Fruit fly (Drosophila melanogaster): ENCODE data around the gene Got2.

Gene Got2

DNA sequence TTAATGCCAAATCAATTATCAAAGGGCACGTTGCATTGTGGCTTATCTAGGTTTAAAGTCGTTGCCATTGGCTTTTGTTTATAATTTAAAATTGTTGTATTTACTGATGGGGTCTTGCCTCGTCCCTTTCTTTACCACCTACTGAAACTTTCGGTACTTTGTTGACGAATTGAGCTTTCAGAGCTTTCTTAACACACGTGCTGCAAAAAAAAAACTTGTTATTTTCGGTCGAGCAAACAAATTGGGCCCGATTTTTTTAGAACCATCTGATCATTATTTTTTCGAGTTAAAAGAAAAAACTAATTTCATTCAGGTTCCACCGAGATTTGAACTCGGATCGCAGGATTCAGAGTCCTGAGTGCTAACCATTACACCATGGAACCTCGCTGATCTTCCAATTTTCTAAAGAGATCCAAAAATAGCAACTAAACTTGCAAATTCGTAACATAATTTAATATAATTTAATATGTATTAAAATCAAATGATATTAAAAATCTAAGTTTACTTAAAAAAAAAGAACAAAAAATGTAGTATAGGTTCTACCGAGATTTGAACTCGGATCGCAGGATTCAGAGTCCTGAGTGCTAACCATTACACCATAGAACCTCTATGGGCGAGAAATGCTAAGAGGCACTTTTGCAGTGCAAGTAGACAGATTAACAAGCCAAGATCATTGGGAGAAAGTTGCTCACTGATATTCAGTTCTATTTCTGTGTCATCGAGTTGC is 22.9 kb upstream of the Got2 start:
- TF ChIP-seq sage (GFP tag; optimal IDR thresholded peaks at IDR 0.05) (no peak), Hnf4 (GFP tag; optimal IDR thresholded peaks at IDR 0.05) (peak; percentile 1)

DNA sequence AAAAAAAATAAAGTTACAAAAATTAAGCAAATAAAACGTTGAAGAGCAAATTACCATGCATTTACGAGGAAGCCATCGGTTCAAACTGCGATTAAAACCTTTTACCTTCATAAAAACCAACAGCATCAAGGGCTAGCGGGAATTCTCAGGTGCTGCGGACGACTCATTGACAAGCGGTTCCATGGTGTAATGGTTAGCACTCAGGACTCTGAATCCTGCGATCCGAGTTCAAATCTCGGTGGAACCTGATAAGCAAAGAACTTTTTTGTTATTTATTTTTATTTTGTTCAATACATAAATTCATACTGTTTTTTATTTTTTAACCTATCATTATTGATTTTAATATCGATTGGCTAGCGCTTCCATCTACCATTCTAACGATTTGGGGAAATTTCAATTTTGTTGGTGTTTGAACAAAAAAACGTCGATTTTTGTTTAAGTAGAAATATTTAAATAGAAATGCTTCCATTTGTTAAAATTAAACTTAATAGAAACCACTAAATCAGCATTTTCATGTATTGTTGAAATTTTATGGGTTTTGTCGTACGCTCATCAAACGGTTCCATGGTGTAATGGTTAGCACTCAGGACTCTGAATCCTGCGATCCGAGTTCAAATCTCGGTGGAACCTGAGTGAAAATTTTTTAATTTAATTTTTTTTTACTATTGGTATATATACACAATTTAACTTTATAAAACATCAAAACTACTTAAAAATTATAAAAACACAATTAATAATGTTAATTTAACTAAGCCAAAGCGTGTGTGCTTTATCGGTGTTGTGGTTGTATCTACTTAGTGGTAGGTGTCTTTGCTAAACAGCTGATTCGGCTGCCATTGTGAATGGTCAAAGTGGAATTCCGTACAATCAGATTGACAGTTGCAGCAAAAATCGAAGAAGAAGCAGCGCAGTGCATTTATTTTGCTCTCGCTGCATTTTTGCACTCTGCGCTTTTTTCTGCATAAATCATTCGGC is 21.7 kb upstream of the Got2 start, which contains the start of gene CG4238:
CG4238 (plus strand) TSS at position 880 of the 975 bp plus-strand sequence.
- TF ChIP-seq sage (GFP tag; optimal IDR thresholded peaks at IDR 0.05) (peak; percentile 12), Sp1 (GFP tag; optimal IDR thresholded peaks at IDR 0.05) (no peak), Rel (GFP tag; optimal IDR thresholded peaks at IDR 0.05) (no peak), Rel (tag; optimal IDR thresholded peaks at IDR 0.05) (peak; percentile 39), Jra (GFP tag; optimal IDR thresholded peaks at IDR 0.05) (no peak), CrebA (GFP tag; optimal IDR thresholded peaks at IDR 0.05; ENCODE audit: borderline replicate concordance) (peak; percentile 72), Myc (optimal IDR thresholded peaks at IDR 0.05) (no peak), brk (GFP tag; optimal IDR thresholded peaks at IDR 0.05) (peak; percentile 13)

DNA sequence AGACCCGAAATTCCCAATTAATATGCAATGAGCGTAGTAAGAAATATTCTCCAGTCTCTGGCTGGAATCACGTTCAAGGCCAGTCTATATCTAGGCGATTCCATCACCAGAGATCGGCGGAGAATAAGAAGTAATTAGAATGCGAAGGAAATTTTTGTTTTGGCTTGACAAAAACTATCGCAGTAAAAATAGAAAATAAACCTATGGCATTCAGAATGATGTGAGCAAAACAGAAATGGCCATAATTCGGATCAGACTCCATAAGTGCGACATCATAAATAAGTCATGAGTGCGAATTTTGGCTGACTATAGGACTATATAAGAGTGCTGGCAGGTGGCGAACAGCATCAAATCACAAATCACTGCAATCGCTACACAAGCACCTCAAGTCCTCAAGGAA is 20.6 kb upstream of the Got2 start, which contains the start of gene Nplp4:
Nplp4 (plus strand) TSS at position 301 of the 400 bp plus-strand sequence.
- TF ChIP-seq OdsH (GFP tag; optimal IDR thresholded peaks at IDR 0.05) (no peak), Jra (GFP tag; optimal IDR thresholded peaks at IDR 0.05) (no peak), HLH106 (tag; optimal IDR thresholded peaks at IDR 0.05) (no peak)

DNA sequence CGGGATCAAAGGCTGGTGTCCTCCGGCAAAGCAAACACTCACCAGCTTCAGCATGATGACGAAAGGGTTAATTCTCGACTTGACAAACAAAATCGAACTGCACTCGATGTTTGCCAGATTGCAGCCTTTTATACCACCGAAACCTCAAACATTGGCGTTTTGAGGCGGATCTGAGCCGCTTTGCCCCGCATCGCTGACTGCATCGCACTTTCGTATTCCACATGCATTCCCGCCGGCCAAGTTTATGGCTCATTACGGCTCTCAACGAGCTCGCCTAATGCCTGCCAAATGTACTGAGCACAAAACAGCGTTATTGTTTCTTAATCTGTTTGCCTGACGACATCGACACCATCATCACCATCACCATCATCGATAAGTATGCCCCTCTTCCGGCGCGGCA is 19.5 kb upstream of the Got2 start, which contains the start of gene CG15353:
CG15353 (minus strand) TSS at position 101 of the 400 bp plus-strand sequence.
- TF ChIP-seq Dfd (GFP tag; optimal IDR thresholded peaks at IDR 0.05), result no peak

DNA sequence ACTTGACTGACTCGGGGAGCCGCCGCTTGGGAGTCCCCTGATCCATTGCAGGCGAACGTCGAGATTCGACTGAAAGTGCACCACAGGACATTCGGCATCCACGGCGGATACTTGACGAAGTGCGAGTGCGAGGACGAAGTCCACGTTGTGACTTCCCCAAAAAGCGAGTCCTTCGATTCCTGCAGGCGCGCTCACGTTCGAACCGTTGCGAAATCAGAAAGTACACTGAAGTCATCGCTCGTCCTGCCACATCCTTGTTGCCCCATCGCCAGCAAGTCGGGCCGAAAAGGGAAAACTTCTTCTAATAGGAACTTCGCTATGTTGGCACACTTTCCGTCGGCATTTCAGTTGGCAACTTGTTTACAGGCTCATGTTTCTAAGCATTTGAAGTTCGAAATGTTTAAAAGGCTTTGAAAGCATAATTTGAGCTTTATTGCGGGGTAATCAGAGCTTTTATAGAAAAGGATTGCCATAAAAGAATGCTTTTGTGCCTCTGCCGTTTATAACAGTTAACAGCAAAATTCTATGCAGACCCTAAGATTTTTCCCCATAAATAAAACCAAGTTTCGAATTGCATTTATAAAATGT is 18.6 kb upstream of the Got2 start, which contains the start of gene CG33543:
CG33543 (minus strand) TSS at position 232 of the 588 bp plus-strand sequence.
- TF ChIP-seq Myc (optimal IDR thresholded peaks at IDR 0.05), result no peak
- TF ChIP-seq psq (GFP tag; optimal IDR thresholded peaks at IDR 0.05), result no peak
- TF ChIP-seq sv (GFP tag; optimal IDR thresholded peaks at IDR 0.05), result no peak
- TF ChIP-seq CrebA (GFP tag; optimal IDR thresholded peaks at IDR 0.05; ENCODE audit: borderline replicate concordance), result no peak
- TF ChIP-seq brk (GFP tag; optimal IDR thresholded peaks at IDR 0.05), result no peak
- TF ChIP-seq Jra (GFP tag; optimal IDR thresholded peaks at IDR 0.05), result no peak
- no peak for TF ChIP-seq Abd-B (GFP tag; optimal IDR thresholded peaks at IDR 0.05)
- no peak for TF ChIP-seq usp (GFP tag; optimal IDR thresholded peaks at IDR 0.05)
- TF ChIP-seq dmrt93B (GFP tag; optimal IDR thresholded peaks at IDR 0.05), result no peak
- no peak for TF ChIP-seq Sp1 (GFP tag; optimal IDR thresholded peaks at IDR 0.05)

DNA sequence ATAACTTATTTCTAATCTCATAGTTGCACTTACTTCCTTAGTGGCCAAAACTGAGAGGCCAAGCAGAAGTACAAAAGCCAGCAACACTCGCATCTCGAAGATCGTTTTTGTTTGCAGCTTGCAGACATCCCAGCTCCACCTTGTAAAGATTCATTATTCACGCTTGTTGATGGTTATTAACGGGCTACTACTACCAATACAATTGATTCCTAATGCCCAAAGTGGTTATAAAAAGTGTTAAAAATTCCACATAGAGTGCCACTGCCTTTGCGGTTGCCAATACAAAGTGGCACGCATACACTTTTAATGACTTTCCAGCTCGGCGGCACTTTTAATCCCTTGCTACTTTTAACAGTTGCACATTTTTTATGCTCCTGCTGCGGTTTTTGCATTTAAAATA is 4.5 kb upstream of the Got2 start, which contains the start of gene Obp22a:
Obp22a (minus strand) TSS at position 101 of the 400 bp plus-strand sequence.
- TF ChIP-seq usp (GFP tag; optimal IDR thresholded peaks at IDR 0.05) (no peak), sage (GFP tag; optimal IDR thresholded peaks at IDR 0.05) (no peak), dl (GFP tag; optimal IDR thresholded peaks at IDR 0.05; ENCODE audit: insufficient read depth in 1 of 2, partially characterized antibody in 2 of 2) (no peak), Hnf4 (GFP tag; optimal IDR thresholded peaks at IDR 0.05) (no peak)

DNA sequence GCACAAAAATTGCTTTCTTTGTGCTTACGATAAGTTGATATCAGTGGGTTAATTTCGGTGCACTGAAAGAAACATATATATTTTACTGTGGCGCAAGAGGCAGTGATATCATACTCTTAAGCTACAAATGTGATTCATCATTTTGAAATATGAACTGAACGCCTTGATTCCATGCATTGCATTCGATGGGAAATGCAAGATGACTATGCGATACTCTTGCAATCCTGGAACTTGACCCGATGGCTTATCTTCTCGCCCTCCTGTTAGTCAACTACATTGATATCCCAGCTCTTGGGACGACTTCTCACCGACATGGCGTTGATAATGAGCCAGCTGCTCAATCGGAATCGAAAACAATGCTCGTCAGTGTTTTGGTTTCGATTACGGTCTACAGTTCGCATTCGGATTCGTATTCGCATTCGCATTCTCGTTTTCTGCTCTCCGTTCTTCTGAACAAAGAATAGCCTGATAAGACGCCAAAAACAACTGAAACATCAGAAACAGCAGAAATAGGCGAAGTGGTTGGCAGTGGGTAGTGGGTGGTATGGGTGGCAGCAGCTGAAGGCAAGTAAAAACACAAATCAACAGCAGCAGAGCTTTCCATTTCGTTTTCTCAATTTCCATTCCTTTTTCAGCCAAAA is 1.8 kb upstream of the Got2 start:
- TF ChIP-seq Sp1 (GFP tag; optimal IDR thresholded peaks at IDR 0.05), result peak; percentile 20
- TF ChIP-seq Hr83 (GFP tag; optimal IDR thresholded peaks at IDR 0.05; ENCODE audit: poor library complexity, severe bottlenecking), result peak; percentile 49
- TF ChIP-seq psq (GFP tag; optimal IDR thresholded peaks at IDR 0.05), result peak; percentile 87
- TF ChIP-seq Rel (GFP tag; optimal IDR thresholded peaks at IDR 0.05), result peak; percentile 3
- peak; percentile 43 for TF ChIP-seq Rel (tag; optimal IDR thresholded peaks at IDR 0.05)
- peak; percentile 65 for TF ChIP-seq h (GFP tag; optimal IDR thresholded peaks at IDR 0.05)
- peak; percentile 16 for TF ChIP-seq fru (GFP tag; optimal IDR thresholded peaks at IDR 0.05)
- TF ChIP-seq HLH106 (tag; optimal IDR thresholded peaks at IDR 0.05), result peak; percentile 1
- no peak for TF ChIP-seq dmrt93B (GFP tag; optimal IDR thresholded peaks at IDR 0.05)
- peak; percentile 47 for TF ChIP-seq rgr (GFP tag; optimal IDR thresholded peaks at IDR 0.05)
- TF ChIP-seq ey (GFP tag; optimal IDR thresholded peaks at IDR 0.05), result peak; percentile 45
- no peak for TF ChIP-seq CrebA (GFP tag; optimal IDR thresholded peaks at IDR 0.05; ENCODE audit: borderline replicate concordance)
- no peak for TF ChIP-seq woc (GFP tag; optimal IDR thresholded peaks at IDR 0.05)
- peak; percentile 21 for TF ChIP-seq OdsH (GFP tag; optimal IDR thresholded peaks at IDR 0.05)
- no peak for TF ChIP-seq jim (GFP tag; optimal IDR thresholded peaks at IDR 0.05)
- TF ChIP-seq Hnf4 (GFP tag; optimal IDR thresholded peaks at IDR 0.05), result peak; percentile 33
- TF ChIP-seq dsf (GFP tag; optimal IDR thresholded peaks at IDR 0.05; ENCODE audit: borderline replicate concordance), result no peak
- no peak for TF ChIP-seq N (GFP tag; optimal IDR thresholded peaks at IDR 0.05)
- no peak for TF ChIP-seq usp (GFP tag; optimal IDR thresholded peaks at IDR 0.05)
- no peak for TF ChIP-seq sv (GFP tag; optimal IDR thresholded peaks at IDR 0.05)
- TF ChIP-seq CG9705 (GFP tag; optimal IDR thresholded peaks at IDR 0.05), result no peak
- peak in 1 of 2 experiments; percentile 27 for TF ChIP-seq foxo (GFP tag; optimal IDR thresholded peaks at IDR 0.05)
- TF ChIP-seq Dfd (GFP tag; optimal IDR thresholded peaks at IDR 0.05), result no peak
